Fruit fly (Drosophila melanogaster) whole organism, pupa: ENCODE measurements around the gene CG10195.

ENCODE experiments used
- CG13204 ChIP-seq: fragments of 200-800 bp; sonication (Bioruptor generic); optimal IDR thresholded peaks from 2 replicates; lab custom pipeline; 2018; ENCODE audit warnings: missing biosample characterization, mild to moderate bottlenecking, missing genetic modification characterization, moderate library complexity
- CG15710 ChIP-seq: fragments of 200-800 bp; sonication (Bioruptor generic); optimal IDR thresholded peaks from 2 replicates; lab custom pipeline; 2018; ENCODE audit warnings: missing biosample characterization, mild to moderate bottlenecking, missing genetic modification characterization, moderate library complexity
- CG32121 ChIP-seq: fragments of 200-800 bp; sonication (Bioruptor generic); IDR thresholded peaks from 2 replicates; pipeline ENCODE4 v1.3.6; 2022; ENCODE audit warnings: missing biosample characterization, missing genetic modification characterization
- CG4496 ChIP-seq: fragments of 200-800 bp; sonication (Bioruptor generic); IDR thresholded peaks from 3 replicates; pipeline ENCODE4 v1.3.6; 2022; ENCODE audit warnings: missing biosample characterization, missing genetic modification characterization
- CG8301 ChIP-seq: fragments of 200-800 bp; sonication (Bioruptor generic); optimal IDR thresholded peaks from 2 replicates; lab custom pipeline; 2018; ENCODE audit warnings: missing biosample characterization, mild to moderate bottlenecking, missing genetic modification characterization
- CG9948 ChIP-seq: fragments of 200-800 bp; sonication (Bioruptor generic); optimal IDR thresholded peaks from 2 replicates; lab custom pipeline; 2018; ENCODE audit warnings: missing biosample characterization, mild to moderate bottlenecking, missing genetic modification characterization, moderate library complexity
- D1 ChIP-seq: fragments of 200-800 bp; sonication (Bioruptor generic); optimal IDR thresholded peaks from 2 replicates; lab custom pipeline; 2018; ENCODE audit warnings: missing biosample characterization, mild to moderate bottlenecking, missing genetic modification characterization, moderate library complexity
- EcR ChIP-seq: fragments of 200-800 bp; sonication (Bioruptor generic); optimal IDR thresholded peaks from 3 replicates; lab custom pipeline; 2019; ENCODE audit warnings: missing biosample characterization, missing genetic modification characterization, mild to moderate bottlenecking, moderate library complexity, missing genetic modification reagents
- Ets98B ChIP-seq: fragments of 200-800 bp; sonication (Bioruptor generic); IDR thresholded peaks from 2 replicates; pipeline ENCODE4 v1.3.6; 2022; ENCODE audit warnings: missing biosample characterization, missing genetic modification characterization
- Pif1A ChIP-seq: fragments of 200-800 bp; sonication (Bioruptor generic); optimal IDR thresholded peaks from 3 replicates; lab custom pipeline; 2016; ENCODE audit warnings: missing biosample characterization, missing genetic modification characterization
- Pif1B ChIP-seq: fragments of 200-800 bp; sonication (Bioruptor generic); optimal IDR thresholded peaks from 3 replicates; lab custom pipeline; 2016; ENCODE audit warnings: missing biosample characterization, missing genetic modification characterization
- Snoo ChIP-seq: fragments of 200-800 bp; sonication (Bioruptor generic); optimal IDR thresholded peaks from 3 replicates; lab custom pipeline; 2017; ENCODE audit warnings: missing biosample characterization, mild to moderate bottlenecking, missing genetic modification characterization, inconsistent platforms
- fd96Ca ChIP-seq: fragments of 200-800 bp; sonication (Bioruptor generic); IDR thresholded peaks from 3 replicates; pipeline ENCODE4 v1.3.6; 2022; ENCODE audit warnings: missing biosample characterization, missing genetic modification characterization
- gl ChIP-seq: fragments of 200-800 bp; sonication (Bioruptor generic); optimal IDR thresholded peaks from 2 replicates; lab custom pipeline; 2018; ENCODE audit warnings: missing biosample characterization, mild to moderate bottlenecking, missing genetic modification characterization

Gene CG10195

dm6 chr2L:19434260-19434659 is 50.2 kb downstream of the CG10195 start:
- 0 out of 3 replicates have a peak, but pooled peaks have one; percentile 16 for TF ChIP-seq CG4496 (GFP tag; lab: Robert Waterston, UW)
- no peak for TF ChIP-seq Ets98B
- peak; percentile 14 for TF ChIP-seq Pif1B (GFP tag; lab: Kevin White, UChicago)
- TF ChIP-seq EcR (GFP tag; lab: Kevin White, UChicago), result no peak
- no peak for TF ChIP-seq CG32121
- no peak for TF ChIP-seq CG15710 (tag; lab: Kevin White, UChicago)
- no peak for TF ChIP-seq gl
- TF ChIP-seq CG9948 (tag; lab: Kevin White, UChicago), result no peak
- TF ChIP-seq Snoo (tag; lab: Kevin White, UChicago), result no peak

dm6 chr2L:19433292-19433691 is 51.2 kb downstream of the CG10195 start:
- TF ChIP-seq CG32121 (0 out of 2 replicates have a peak, but pooled peaks have one; percentile 23), CG15710 (tag; lab: Kevin White, UChicago) (no peak), fd96Ca (GFP tag; lab: Robert Waterston, UW) (no peak), D1 (no peak), CG8301 (tag; lab: Kevin White, UChicago) (peak; percentile 20), Pif1B (GFP tag; lab: Kevin White, UChicago) (no peak), Pif1A (GFP tag; lab: Kevin White, UChicago) (peak; percentile 19), CG13204 (no peak), Snoo (tag; lab: Kevin White, UChicago) (no peak)

- TF ChIP-seq D1, result no peak
- TF ChIP-seq CG9948 (tag; lab: Kevin White, UChicago), result no peak
- TF ChIP-seq Pif1B (GFP tag; lab: Kevin White, UChicago), result no peak
- TF ChIP-seq CG4496 (GFP tag; lab: Robert Waterston, UW), result peak; percentile 6; the same call in 1 of the 3 replicates
- TF ChIP-seq Ets98B, result no peak
- TF ChIP-seq, all 21 proteins: peak for 1
Measured at dm6 chr2L:19432424-19433015, 52.0 kb downstream of the CG10195 start, which contains the start of gene Rab9. Rab9 (plus strand) TSS chr2L:19432574.
